Fruit fly (Drosophila melanogaster) whole organism: Measurements from ENCODE around the gene CG3557.

ENCODE experiments used
- Dll ChIP-seq: fragments of >200 bp; optimal IDR thresholded peaks from 2 replicates; lab custom pipeline; 2017
- EcR ChIP-seq, 2 experiments: fragments of >200 bp; optimal IDR thresholded peaks; 2 replicates each; lab custom pipeline; 2017; ENCODE audit warnings: missing biosample characterization in 2 of 2, missing genetic modification characterization in 2 of 2, missing genetic modification reagents in 2 of 2

DNA sequence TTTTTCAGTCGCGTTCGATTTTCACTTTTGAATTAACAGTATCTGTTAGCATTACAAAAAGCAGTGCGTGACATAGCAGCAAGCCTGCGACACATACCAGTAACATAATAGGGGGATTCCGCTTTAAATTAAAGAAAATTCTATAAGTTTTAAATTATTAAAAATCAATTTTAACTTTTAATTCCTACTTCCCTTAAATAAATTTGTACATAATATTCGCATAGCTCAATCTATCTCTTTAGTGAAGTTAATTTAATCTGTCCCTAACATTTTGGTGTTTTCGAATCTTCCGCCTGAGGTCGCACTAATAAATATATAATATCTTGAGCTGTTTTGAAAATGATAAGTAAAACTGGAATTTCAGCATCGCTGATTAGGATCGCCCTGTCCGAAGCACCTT, 34.9 kb upstream of the CG3557 start, which contains the start of gene CG9886:
- no peak for TF ChIP-seq Dll (lab: Kevin White, UChicago)
- TF ChIP-seq EcR (GFP tag; optimal IDR thresholded peaks at IDR 0.05; lab: Kevin White, UChicago): no peak
